Worm (Caenorhabditis elegans) whole organism, L2 larva: ENCODE measurements around the gene Y43F8B.18.

ENCODE experiments used
- aly-2 ChIP-seq: fragments of 150-350 bp; optimal IDR thresholded peaks from 2 replicates; lab custom pipeline; 2014; ENCODE audit warnings: missing biosample characterization, missing genetic modification characterization
- ama-1 ChIP-seq: fragments of 150-350 bp; optimal IDR thresholded peaks from 2 replicates; lab custom pipeline; 2018; ENCODE audit warnings: inconsistent platforms
- egl-27 ChIP-seq: sonication (generic microtip); optimal IDR thresholded peaks from 3 replicates; lab custom pipeline; 2017; ENCODE audit warnings: missing biosample characterization, missing genetic modification reagents, missing genetic modification characterization
- elt-1 ChIP-seq: fragments of 150-350 bp; optimal IDR thresholded peaks from 2 replicates; lab custom pipeline; 2014; ENCODE audit warnings: missing biosample characterization, missing genetic modification characterization
- fos-1 ChIP-seq: fragments of 150-350 bp; optimal IDR thresholded peaks from 2 replicates; lab custom pipeline; 2014; ENCODE audit warnings: missing biosample characterization, missing genetic modification characterization
- nhr-23 ChIP-seq: fragments of 150-350 bp; optimal IDR thresholded peaks from 2 replicates; lab custom pipeline; 2014; ENCODE audit warnings: missing biosample characterization, missing genetic modification reagents, missing genetic modification characterization
- skn-1 ChIP-seq: sonication (generic microtip); optimal IDR thresholded peaks from 2 replicates; lab custom pipeline; 2017; ENCODE audit warnings: missing biosample characterization, missing genetic modification characterization
- unc-55 ChIP-seq: fragments of 150-350 bp; sonication (generic microtip); optimal IDR thresholded peaks from 3 replicates; lab custom pipeline; 2014; ENCODE audit warnings: missing biosample characterization, missing genetic modification reagents, missing genetic modification characterization

DNA sequence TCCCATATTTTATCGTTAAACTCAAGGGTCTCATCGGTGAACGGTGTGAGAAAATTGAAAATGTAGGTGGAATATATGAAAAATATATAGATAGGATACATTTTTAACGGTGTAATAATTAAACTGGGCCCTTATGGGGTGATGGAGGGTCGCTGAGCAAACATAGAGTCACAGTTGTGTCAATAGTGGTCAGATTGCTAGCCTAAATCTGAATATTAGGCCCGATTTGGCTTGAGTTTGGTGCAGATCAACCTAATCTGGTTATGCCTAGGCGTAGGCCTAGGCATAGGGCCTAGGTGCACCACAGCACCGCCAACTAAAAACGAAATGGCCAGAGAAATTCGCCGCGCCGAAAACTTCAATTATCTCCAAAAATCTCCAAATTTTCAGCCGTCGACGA is 27.8 kb downstream of the Y43F8B.18 start, which contains the start of gene phy-4:
- TF ChIP-seq skn-1 (tag; lab: Kevin White, UChicago), result no peak
- no peak for TF ChIP-seq aly-2 (tag; lab: Kevin White, UChicago)
- TF ChIP-seq ama-1 (lab: Kevin White, UChicago), result no peak
- TF ChIP-seq unc-55 (GFP tag; lab: Kevin White, UChicago), result no peak
- TF ChIP-seq fos-1 (tag; lab: Kevin White, UChicago), result no peak
- no peak for TF ChIP-seq egl-27 (tag; lab: Kevin White, UChicago)
- no peak for TF ChIP-seq elt-1 (tag; lab: Kevin White, UChicago)
- TF ChIP-seq nhr-23 (tag; lab: Kevin White, UChicago), result no peak
